Fruit fly (Drosophila melanogaster) whole organism, wandering third instar larva: ENCODE results near the gene scpr-C.
A peak's percentile ranks its signal among the peaks of the same experiment; 100 is the strongest.

ENCODE experiments used
- Abd-B ChIP-seq: fragments of >200 bp; optimal IDR thresholded peaks from 2 replicates; lab custom pipeline; 2017; ENCODE audit warnings: missing biosample characterization, missing genetic modification characterization
- CG32264 ChIP-seq: fragments of 200-800 bp; sonication (Bioruptor generic); optimal IDR thresholded peaks from 2 replicates; lab custom pipeline; 2016; ENCODE audit warnings: missing biosample characterization, missing genetic modification characterization
- Dfd ChIP-seq: fragments of >200 bp; optimal IDR thresholded peaks from 2 replicates; lab custom pipeline; 2017; ENCODE audit warnings: missing biosample characterization, missing genetic modification characterization
- Dif ChIP-seq: fragments of 200-275, 200-300 bp; sonication (Bioruptor generic); optimal IDR thresholded peaks from 2 replicates; lab custom pipeline; 2018; ENCODE audit warnings: missing biosample characterization, missing genetic modification characterization; ENCODE audit not compliant: partially characterized antibody
- GATAd ChIP-seq: sonication (Bioruptor generic); optimal IDR thresholded peaks from 2 replicates; lab custom pipeline; 2016; ENCODE audit warnings: missing biosample characterization, missing genetic modification characterization
- HLH106 ChIP-seq: fragments of 200-800 bp; optimal IDR thresholded peaks from 3 replicates; lab custom pipeline; 2019; ENCODE audit warnings: missing biosample characterization, mild to moderate bottlenecking, missing genetic modification characterization, moderate library complexity
- Hnf4 ChIP-seq: fragments of 200-800 bp; sonication (Bioruptor generic); optimal IDR thresholded peaks from 2 replicates; lab custom pipeline; 2016; ENCODE audit warnings: missing biosample characterization, mild to moderate bottlenecking, missing genetic modification characterization
- Hr78 ChIP-seq: fragments of >200 bp; optimal IDR thresholded peaks from 2 replicates; lab custom pipeline; 2017; ENCODE audit warnings: missing biosample characterization, missing genetic modification characterization
- Hr83 ChIP-seq: fragments of 200-300 bp; sonication (Bioruptor generic); optimal IDR thresholded peaks from 2 replicates; lab custom pipeline; 2016; ENCODE audit warnings: missing biosample characterization, mild to moderate bottlenecking, missing genetic modification characterization, moderate library complexity; ENCODE audit not compliant: poor library complexity, severe bottlenecking
- Jra ChIP-seq: sonication (Bioruptor generic); optimal IDR thresholded peaks from 2 replicates; lab custom pipeline; 2016; ENCODE audit warnings: missing biosample characterization, missing genetic modification characterization
- Mio ChIP-seq: sonication (Bioruptor generic); optimal IDR thresholded peaks from 2 replicates; lab custom pipeline; 2016; ENCODE audit warnings: missing biosample characterization, missing genetic modification characterization
- Myc ChIP-seq: fragments of >200 bp; optimal IDR thresholded peaks from 2 replicates; lab custom pipeline; 2017
- N ChIP-seq: fragments of >200 bp; optimal IDR thresholded peaks from 2 replicates; lab custom pipeline; 2018; ENCODE audit warnings: missing biosample characterization, missing external identifiers, missing genetic modification characterization
- OdsH ChIP-seq: fragments of 200-800 bp; sonication (Bioruptor generic); optimal IDR thresholded peaks from 2 replicates; lab custom pipeline; 2016; ENCODE audit warnings: missing biosample characterization, mild to moderate bottlenecking, missing genetic modification characterization
- Rel ChIP-seq, 2 experiments: fragments of 200-800 bp; sonication (Bioruptor generic) in 1 of 2; optimal IDR thresholded peaks; 2 replicates in 1 of 2; 3 replicates in 1 of 2; lab custom pipeline; 2016 to 2019; ENCODE audit warnings: mild to moderate bottlenecking in 2 of 2, missing biosample characterization in 2 of 2, missing genetic modification characterization in 2 of 2, moderate library complexity in 1 of 2
- Sp1 ChIP-seq: fragments of 200-800 bp; sonication (Bioruptor generic); optimal IDR thresholded peaks from 3 replicates; lab custom pipeline; 2019; ENCODE audit warnings: missing biosample characterization, mild to moderate bottlenecking, missing genetic modification characterization, moderate library complexity
- br ChIP-seq: fragments of 200-800 bp; sonication (Bioruptor generic); optimal IDR thresholded peaks from 2 replicates; lab custom pipeline; 2016; ENCODE audit warnings: missing biosample characterization, missing genetic modification characterization
- brk ChIP-seq: fragments of 200-800 bp; sonication (Bioruptor generic); optimal IDR thresholded peaks from 2 replicates; lab custom pipeline; 2016; ENCODE audit warnings: missing biosample characterization, mild to moderate bottlenecking, missing genetic modification characterization
- dmrt93B ChIP-seq: fragments of 200-800 bp; sonication (Bioruptor generic); optimal IDR thresholded peaks from 2 replicates; lab custom pipeline; 2018; ENCODE audit warnings: missing biosample characterization, mild to moderate bottlenecking, missing genetic modification characterization
- dsf ChIP-seq: sonication (Bioruptor generic); optimal IDR thresholded peaks from 2 replicates; lab custom pipeline; 2016; ENCODE audit warnings: missing biosample characterization, missing genetic modification characterization, borderline replicate concordance
- ey ChIP-seq: fragments of 200-800 bp; sonication (Bioruptor generic); optimal IDR thresholded peaks from 2 replicates; lab custom pipeline; 2016; ENCODE audit warnings: missing biosample characterization, missing genetic modification characterization
- foxo ChIP-seq, 2 experiments: fragments of 200-800 bp; sonication (Bioruptor generic); optimal IDR thresholded peaks; 2 replicates in 1 of 2; 3 replicates in 1 of 2; lab custom pipeline; 2016 to 2017; ENCODE audit warnings: missing biosample characterization in 2 of 2, missing genetic modification characterization in 2 of 2
- fru ChIP-seq: fragments of 200-800 bp; sonication (Bioruptor generic); optimal IDR thresholded peaks from 3 replicates; lab custom pipeline; 2016; ENCODE audit warnings: missing biosample characterization, mild to moderate bottlenecking, missing genetic modification characterization
- h ChIP-seq: fragments of 200-800 bp; sonication (Bioruptor generic); optimal IDR thresholded peaks from 3 replicates; lab custom pipeline; 2016; ENCODE audit warnings: missing biosample characterization, mild to moderate bottlenecking, missing genetic modification characterization
- jim ChIP-seq: fragments of 175-275, 200-325 bp; sonication (Bioruptor generic); optimal IDR thresholded peaks from 2 replicates; lab custom pipeline; 2016; ENCODE audit warnings: missing biosample characterization, mild to moderate bottlenecking, missing genetic modification characterization
- lola ChIP-seq: fragments of >200 bp; optimal IDR thresholded peaks from 2 replicates; lab custom pipeline; 2017; ENCODE audit warnings: missing biosample characterization, missing genetic modification characterization
- pan ChIP-seq: fragments of >200 bp; optimal IDR thresholded peaks from 2 replicates; lab custom pipeline; 2017
- psq ChIP-seq: fragments of 200-800 bp; sonication (Bioruptor generic); optimal IDR thresholded peaks from 3 replicates; lab custom pipeline; 2017; ENCODE audit warnings: missing biosample characterization, mild to moderate bottlenecking, missing genetic modification characterization, moderate library complexity
- rgr ChIP-seq: fragments of 200-800 bp; sonication (Bioruptor generic); optimal IDR thresholded peaks from 3 replicates; lab custom pipeline; 2016; ENCODE audit warnings: missing biosample characterization, mild to moderate bottlenecking, missing genetic modification characterization
- sage ChIP-seq: fragments of 200-800 bp; sonication (Bioruptor generic); optimal IDR thresholded peaks from 2 replicates; lab custom pipeline; 2016; ENCODE audit warnings: missing biosample characterization, mild to moderate bottlenecking, missing genetic modification characterization
- sv ChIP-seq: fragments of 200-800 bp; sonication (Bioruptor generic); optimal IDR thresholded peaks from 3 replicates; lab custom pipeline; 2016; ENCODE audit warnings: missing biosample characterization, missing genetic modification characterization
- tai ChIP-seq: sonication (Bioruptor generic); optimal IDR thresholded peaks from 2 replicates; lab custom pipeline; 2016; ENCODE audit warnings: missing biosample characterization, missing genetic modification characterization
- usp ChIP-seq: fragments of >200 bp; optimal IDR thresholded peaks from 2 replicates; lab custom pipeline; 2017; ENCODE audit warnings: missing biosample characterization, missing genetic modification characterization
- woc ChIP-seq: sonication (Bioruptor generic); optimal IDR thresholded peaks from 2 replicates; lab custom pipeline; 2016; ENCODE audit warnings: missing biosample characterization, mild to moderate bottlenecking, missing genetic modification characterization

scpr-C gene

DNA sequence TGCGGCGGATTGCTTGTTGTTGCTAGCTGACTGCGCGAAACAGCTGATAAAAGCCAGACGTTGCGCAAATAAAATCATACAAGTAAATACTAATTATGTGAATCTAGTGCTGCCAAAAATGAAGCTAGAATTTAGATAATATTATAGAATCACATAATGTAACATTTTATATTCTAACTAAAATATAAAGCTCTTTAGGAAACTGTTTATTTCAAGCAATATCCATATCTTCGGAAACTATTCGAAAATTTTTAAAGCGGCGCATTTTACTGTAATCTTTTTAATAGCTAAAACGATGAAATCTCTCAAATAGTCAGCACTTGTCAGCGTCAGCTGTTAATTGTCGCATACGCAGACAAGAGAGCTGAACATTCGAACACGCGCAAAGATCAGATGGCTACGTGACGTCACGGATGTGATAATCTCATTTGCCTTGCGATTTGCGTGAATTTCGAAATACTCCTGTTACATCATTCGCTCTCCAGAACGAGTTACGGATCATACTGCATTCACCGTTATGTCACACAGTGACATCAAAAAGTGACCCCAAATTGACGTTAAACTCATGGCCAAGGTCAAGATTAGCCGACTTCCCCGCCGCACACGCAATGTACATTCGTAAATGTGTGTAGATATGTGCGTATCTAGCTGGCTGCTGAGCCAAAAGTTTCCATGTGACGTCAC, 17.9 kb downstream of the scpr-C start:
- TF ChIP-seq brk (GFP tag; lab: Kevin White, UChicago) = no peak
- TF ChIP-seq Sp1 (GFP tag; lab: Kevin White, UChicago) = no peak
- TF ChIP-seq Rel (GFP tag; optimal IDR thresholded peaks at IDR 0.05; lab: Kevin White, UChicago) = no peak
- TF ChIP-seq Rel (tag; optimal IDR thresholded peaks at IDR 0.05; lab: Kevin White, UChicago) = no peak
- no peak for TF ChIP-seq jim (GFP tag; lab: Kevin White, UChicago)
- peak; percentile 37 for TF ChIP-seq HLH106 (tag; lab: Kevin White, UChicago)
- peak; percentile 83 for TF ChIP-seq Myc (lab: Kevin White, UChicago)
- TF ChIP-seq foxo (GFP tag; optimal IDR thresholded peaks at IDR 0.05; lab: Kevin White, UChicago) = peak in 1 of 2 experiments; percentile 56
- peak; percentile 22 for TF ChIP-seq rgr (GFP tag; lab: Kevin White, UChicago)
- peak; percentile 38 for TF ChIP-seq OdsH (GFP tag; lab: Kevin White, UChicago)
- TF ChIP-seq, all 38 proteins: peak for 5

DNA sequence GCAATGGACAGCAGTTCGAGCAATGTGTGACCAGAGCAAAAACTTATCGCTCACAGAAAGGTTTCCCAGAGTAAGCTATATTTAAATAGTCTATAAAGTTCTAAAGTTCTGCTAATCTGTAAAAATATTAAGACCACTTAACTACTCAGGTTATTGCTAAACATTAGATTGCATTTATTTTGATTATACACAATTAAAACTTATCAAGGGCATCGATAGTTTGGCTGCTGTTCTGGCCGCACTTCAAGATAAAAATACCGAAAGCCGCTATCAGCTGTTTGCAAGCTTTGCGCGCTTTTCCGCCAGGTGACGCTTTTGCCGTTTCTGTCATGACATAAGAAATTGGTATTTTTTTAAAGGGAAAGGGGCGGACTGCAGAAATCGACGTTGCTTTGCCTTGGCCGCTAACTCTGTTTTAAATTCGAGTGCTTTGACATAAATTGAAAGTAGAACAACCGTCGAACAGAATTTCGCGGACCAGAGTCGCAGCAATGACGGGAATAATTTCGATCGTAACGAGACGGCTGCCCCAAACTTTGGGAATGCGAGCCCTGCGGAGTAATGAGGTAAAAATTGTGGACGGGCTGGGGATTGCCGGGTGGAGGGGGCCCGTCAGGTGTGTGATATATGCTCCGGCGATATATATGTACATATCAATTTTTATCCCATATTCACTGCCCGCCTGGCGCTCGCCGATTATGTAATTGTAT, 18.8 kb downstream of the scpr-C start, which contains the start of the genes CG17734 and CG5214:
Gene CG17734 (minus strand): TSS at position 49 of the 710 bp plus-strand sequence.
Gene CG5214 (plus strand): TSS at position 352 of the 710 bp plus-strand sequence.
- no peak for TF ChIP-seq Dif (GFP tag; lab: Kevin White, UChicago)
- no peak for TF ChIP-seq Rel (GFP tag; optimal IDR thresholded peaks at IDR 0.05; lab: Kevin White, UChicago)
- TF ChIP-seq Rel (tag; optimal IDR thresholded peaks at IDR 0.05; lab: Kevin White, UChicago) = no peak
- TF ChIP-seq br (GFP tag; lab: Kevin White, UChicago) = no peak
- TF ChIP-seq dmrt93B (GFP tag; lab: Kevin White, UChicago) = no peak
- peak; percentile 46 for TF ChIP-seq h
- TF ChIP-seq Hr78 (GFP tag; lab: Kevin White, UChicago) = no peak
- TF ChIP-seq Jra (GFP tag; lab: Kevin White, UChicago) = peak; percentile 40
- TF ChIP-seq Abd-B = no peak
- TF ChIP-seq lola (GFP tag; lab: Kevin White, UChicago) = no peak
- TF ChIP-seq Mio = no peak
- TF ChIP-seq sv (GFP tag; lab: Kevin White, UChicago) = peak; percentile 26
- TF ChIP-seq rgr (GFP tag; lab: Kevin White, UChicago) = peak; percentile 37
- TF ChIP-seq HLH106 (tag; lab: Kevin White, UChicago) = no peak
- TF ChIP-seq Hr83 = peak; percentile 65
- peak; percentile 24 for TF ChIP-seq dsf (GFP tag; lab: Kevin White, UChicago)
- no peak for TF ChIP-seq Hnf4 (GFP tag; lab: Kevin White, UChicago)
- TF ChIP-seq OdsH (GFP tag; lab: Kevin White, UChicago) = no peak
- peak; percentile 28 for TF ChIP-seq CG32264 (GFP tag; lab: Kevin White, UChicago)
- TF ChIP-seq tai = no peak
- TF ChIP-seq woc (GFP tag; lab: Kevin White, UChicago) = no peak
- TF ChIP-seq usp (GFP tag; lab: Kevin White, UChicago) = no peak
- no peak for TF ChIP-seq psq (GFP tag; lab: Kevin White, UChicago)
- TF ChIP-seq sage (GFP tag; lab: Kevin White, UChicago) = no peak
- TF ChIP-seq fru (GFP tag; lab: Kevin White, UChicago) = peak; percentile 49
- peak; percentile 32 for TF ChIP-seq Sp1 (GFP tag; lab: Kevin White, UChicago)
- peak; percentile 73 for TF ChIP-seq Myc (lab: Kevin White, UChicago)

DNA sequence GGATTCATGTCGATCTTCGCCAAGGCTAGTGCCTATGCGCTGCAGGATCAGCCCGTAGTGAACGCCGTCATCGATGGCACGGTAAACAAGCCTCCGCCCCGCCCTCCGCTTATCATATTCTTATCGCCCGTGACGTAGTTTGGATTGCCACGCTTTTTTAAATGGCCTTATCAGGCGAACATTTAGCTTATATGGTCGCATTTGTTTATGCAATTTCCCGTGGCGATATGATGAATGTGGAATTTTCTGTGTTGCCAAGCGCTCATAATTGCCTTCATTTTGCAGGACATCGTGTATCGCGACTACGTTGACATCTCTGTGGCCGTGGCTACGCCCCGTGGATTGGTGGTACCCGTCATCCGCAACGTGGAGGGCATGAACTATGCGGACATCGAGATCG, 20.5 kb downstream of the scpr-C start:
- TF ChIP-seq Rel (GFP tag; optimal IDR thresholded peaks at IDR 0.05; lab: Kevin White, UChicago) (no peak), Rel (tag; optimal IDR thresholded peaks at IDR 0.05; lab: Kevin White, UChicago) (no peak), Dfd (GFP tag; lab: Kevin White, UChicago) (no peak), pan (no peak), N (no peak), ey (GFP tag; lab: Kevin White, UChicago) (no peak), GATAd (GFP tag; lab: Kevin White, UChicago) (no peak), rgr (GFP tag; lab: Kevin White, UChicago) (no peak), Sp1 (GFP tag; lab: Kevin White, UChicago) (no peak), Hnf4 (GFP tag; lab: Kevin White, UChicago) (no peak), brk (GFP tag; lab: Kevin White, UChicago) (no peak), OdsH (GFP tag; lab: Kevin White, UChicago) (no peak), sv (GFP tag; lab: Kevin White, UChicago) (no peak), Dif (GFP tag; lab: Kevin White, UChicago) (no peak), dsf (GFP tag; lab: Kevin White, UChicago) (no peak), dmrt93B (GFP tag; lab: Kevin White, UChicago) (no peak)
